Worm (Caenorhabditis elegans) whole organism, midembryonic: ENCODE measurements around the gene C45B11.6.

Experiments
- T22C8.4 ChIP-seq: fragments of 200-800 bp; sonication (Bioruptor generic); IDR thresholded peaks from 2 replicates; pipeline ENCODE4 v1.3.6; 2022; ENCODE audit warnings: missing genetic modification characterization, missing compliant biosample characterization
- cog-1 ChIP-seq: sonication (generic microtip); optimal IDR thresholded peaks from 2 replicates; lab custom pipeline; 2016; ENCODE audit warnings: missing genetic modification characterization, missing compliant biosample characterization
- flt-1 ChIP-seq: fragments of 200-800 bp; sonication (Bioruptor generic); IDR thresholded peaks from 2 replicates; pipeline ENCODE4 v1.3.6; 2022; ENCODE audit warnings: missing genetic modification characterization, missing compliant biosample characterization
- klf-2 ChIP-seq: fragments of 200-800 bp; sonication (Bioruptor generic); conservative IDR thresholded peaks from 2 replicates; pipeline ENCODE4 v1.3.6; 2022; ENCODE audit warnings: missing genetic modification reagents, missing genetic modification characterization, missing compliant biosample characterization
- med-1 ChIP-seq: sonication (generic microtip); optimal IDR thresholded peaks from 2 replicates; lab custom pipeline; 2017; ENCODE audit warnings: missing genetic modification characterization, mild to moderate bottlenecking, missing compliant biosample characterization, antibody characterized with exemption, missing genetic modification reagents; ENCODE audit not compliant: insufficient read depth
- ref-1 ChIP-seq: fragments of 200-800 bp; sonication (Bioruptor generic); conservative IDR thresholded peaks from 2 replicates; pipeline ENCODE4 v1.3.6; 2022; ENCODE audit warnings: missing genetic modification reagents, missing genetic modification characterization, missing compliant biosample characterization
- tab-1 ChIP-seq: fragments of 200-800 bp; sonication (Bioruptor generic); IDR thresholded peaks from 2 replicates; pipeline ENCODE4 v1.3.6; 2022; ENCODE audit warnings: missing genetic modification characterization, missing compliant biosample characterization
- ztf-23 ChIP-seq: fragments of 200-800 bp; sonication (Bioruptor generic); IDR thresholded peaks from 2 replicates; pipeline ENCODE4 v1.3.6; 2022; ENCODE audit warnings: missing genetic modification reagents, missing genetic modification characterization, missing compliant biosample characterization
- ztf-29 ChIP-seq: fragments of 200-800 bp; sonication (Bioruptor generic); IDR thresholded peaks from 2 replicates; pipeline ENCODE4 v1.3.6; 2022; ENCODE audit warnings: missing genetic modification reagents, missing genetic modification characterization, missing compliant biosample characterization

Gene C45B11.6

DNA sequence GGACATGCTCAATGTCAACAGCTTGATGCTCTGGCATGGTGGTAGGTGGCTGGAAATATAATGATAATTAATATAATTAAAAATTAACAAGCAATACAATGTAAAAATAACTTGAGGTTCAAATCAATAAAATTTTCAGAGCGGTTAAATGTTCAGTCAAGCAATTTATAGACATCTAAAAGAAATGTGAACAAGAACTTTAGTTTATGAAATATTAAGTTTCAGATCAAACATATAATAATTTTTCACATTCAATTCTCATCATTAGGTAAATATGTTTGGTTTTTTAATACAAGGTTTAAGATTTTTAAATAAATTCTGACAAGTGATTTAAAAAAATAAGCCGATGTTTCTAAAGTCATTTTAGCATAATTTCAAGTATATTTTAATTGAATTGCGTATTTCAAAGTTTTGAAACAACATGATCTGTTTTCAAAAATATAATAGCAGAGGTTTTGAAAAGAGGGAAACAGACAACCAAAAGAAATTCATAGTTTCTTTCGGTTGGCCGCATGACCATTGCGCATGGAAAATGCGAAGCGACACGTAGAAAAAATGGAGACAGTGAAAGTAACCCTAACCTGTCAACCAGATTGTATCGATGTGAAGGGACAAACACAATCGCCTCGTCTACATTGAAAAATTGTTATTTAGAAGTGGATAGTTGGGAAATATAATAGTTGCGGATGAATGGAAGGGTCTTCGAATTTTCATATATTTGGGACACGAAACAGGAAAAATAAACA, 16.5 kb downstream of the C45B11.6 start, which contains the start of gene T04C12.11:
T04C12.11 (minus strand) TSS at position 51 of the 746 bp plus-strand sequence.
- TF ChIP-seq cog-1 (tag; lab: Kevin White, UChicago) (no peak), med-1 (no peak), ztf-23 (GFP tag; lab: Robert Waterston, UW) (no peak), ref-1 (no peak), flt-1 (GFP tag; lab: Robert Waterston, UW) (no peak), T22C8.4 (GFP tag; lab: Robert Waterston, UW) (no peak), ztf-29 (no peak), tab-1 (GFP tag; lab: Robert Waterston, UW) (no peak), klf-2 (no peak)

DNA sequence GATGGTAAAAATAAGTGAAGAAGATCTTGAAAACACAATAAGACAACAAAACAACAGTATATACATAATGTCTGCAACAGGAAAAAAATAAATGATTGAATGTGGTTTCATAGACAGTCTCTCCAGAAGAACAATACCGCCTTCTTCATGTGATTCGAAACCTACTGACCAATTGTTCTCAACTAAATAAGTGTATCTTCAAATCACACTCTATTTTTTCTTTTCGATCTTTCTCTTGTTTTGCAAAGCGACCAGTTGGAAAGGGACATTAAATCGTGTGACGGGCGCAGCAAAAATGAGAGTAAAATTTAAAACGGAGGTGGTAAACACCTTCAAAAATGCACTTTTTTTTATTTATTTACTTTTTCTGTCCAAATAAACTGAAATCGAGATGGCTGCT, 18.0 kb downstream of the C45B11.6 start:
- no peak for TF ChIP-seq tab-1 (GFP tag; lab: Robert Waterston, UW)
- TF ChIP-seq cog-1 (tag; lab: Kevin White, UChicago): no peak
- no peak for TF ChIP-seq ztf-23 (GFP tag; lab: Robert Waterston, UW)
- TF ChIP-seq ref-1: no peak
- TF ChIP-seq ztf-29: no peak
- TF ChIP-seq T22C8.4 (GFP tag; lab: Robert Waterston, UW): no peak
- TF ChIP-seq med-1: no peak
- no peak for TF ChIP-seq klf-2
- TF ChIP-seq flt-1 (GFP tag; lab: Robert Waterston, UW): no peak

DNA sequence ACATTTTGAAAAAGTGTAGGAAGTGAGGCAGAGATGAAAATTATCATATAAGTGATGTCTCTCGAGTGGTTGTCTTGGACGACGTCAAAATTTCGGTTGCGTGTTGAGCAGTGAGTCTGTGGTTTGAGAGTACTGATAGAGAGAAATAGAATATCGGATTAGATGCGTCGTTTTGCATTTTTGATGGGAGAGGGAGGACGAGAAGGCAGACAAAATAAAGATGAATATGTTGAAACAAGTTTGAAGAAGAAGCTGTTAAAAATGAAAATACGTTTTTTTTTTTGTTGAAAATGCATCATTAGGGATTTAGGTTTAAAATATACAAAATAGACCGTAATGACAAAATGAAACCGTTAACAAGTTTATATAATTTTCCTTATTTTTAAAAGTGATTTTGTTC, 19.2 kb downstream of the C45B11.6 start, which contains the start of gene T04C12.9:
T04C12.9 (minus strand) TSS at position 101 of the 400 bp plus-strand sequence.
- TF ChIP-seq flt-1 (GFP tag; lab: Robert Waterston, UW) (no peak), med-1 (no peak), ztf-29 (no peak), ztf-23 (GFP tag; lab: Robert Waterston, UW) (no peak), T22C8.4 (GFP tag; lab: Robert Waterston, UW) (no peak), cog-1 (tag; lab: Kevin White, UChicago) (no peak), tab-1 (GFP tag; lab: Robert Waterston, UW) (no peak), ref-1 (no peak), klf-2 (no peak)

DNA sequence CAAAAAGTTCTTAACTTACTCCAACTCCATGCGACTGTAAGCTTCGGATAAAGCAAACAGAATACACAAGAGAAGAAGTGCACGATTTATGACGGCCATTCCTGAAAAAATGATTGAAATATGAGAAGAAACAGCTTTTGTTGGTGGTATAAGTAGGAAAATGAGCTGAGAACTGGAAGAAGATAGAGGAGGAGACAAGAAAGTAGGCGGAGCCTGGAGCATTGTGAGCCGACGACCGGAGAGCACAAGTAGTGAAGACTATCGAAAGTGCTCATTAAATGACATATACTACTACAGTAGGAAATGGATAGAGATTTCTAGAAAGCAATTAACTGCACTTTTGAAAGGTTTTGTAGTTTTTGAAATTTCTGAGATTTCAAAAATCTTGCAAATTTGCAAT, 21.6 kb downstream of the C45B11.6 start, which contains the start of gene nlp-80:
nlp-80 (minus strand) TSS at position 101 of the 400 bp plus-strand sequence.
- TF ChIP-seq ref-1 (no peak), T22C8.4 (GFP tag; lab: Robert Waterston, UW) (no peak), med-1 (no peak), tab-1 (GFP tag; lab: Robert Waterston, UW) (no peak), klf-2 (no peak), cog-1 (tag; lab: Kevin White, UChicago) (no peak), flt-1 (GFP tag; lab: Robert Waterston, UW) (no peak), ztf-23 (GFP tag; lab: Robert Waterston, UW) (no peak), ztf-29 (no peak)

DNA sequence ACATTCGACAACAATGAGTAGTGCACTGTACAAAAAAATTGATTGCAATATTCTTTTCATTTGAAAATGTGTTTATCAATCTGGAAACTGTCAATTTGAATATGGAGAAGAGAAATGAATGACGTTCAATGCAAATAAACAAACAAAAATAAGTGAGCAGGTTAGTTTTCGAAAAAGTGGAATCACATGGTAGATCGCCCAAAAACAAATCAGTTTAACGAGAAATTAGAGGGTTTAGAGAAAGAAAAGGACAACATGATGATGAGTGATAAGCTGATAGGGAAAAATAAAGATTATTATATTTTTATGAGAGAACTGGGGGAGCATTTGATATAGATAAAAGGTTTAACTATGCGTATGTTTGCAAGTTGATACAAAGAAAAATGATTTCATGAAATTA, 25.4 kb downstream of the C45B11.6 start, which contains the start of gene T04C12.8:
T04C12.8 (minus strand) TSS at position 82 of the 400 bp plus-strand sequence.
- TF ChIP-seq tab-1 (GFP tag; lab: Robert Waterston, UW) (no peak), ztf-29 (no peak), cog-1 (tag; lab: Kevin White, UChicago) (no peak), ref-1 (no peak), flt-1 (GFP tag; lab: Robert Waterston, UW) (no peak), ztf-23 (GFP tag; lab: Robert Waterston, UW) (no peak), klf-2 (no peak), T22C8.4 (GFP tag; lab: Robert Waterston, UW) (no peak), med-1 (no peak)

DNA sequence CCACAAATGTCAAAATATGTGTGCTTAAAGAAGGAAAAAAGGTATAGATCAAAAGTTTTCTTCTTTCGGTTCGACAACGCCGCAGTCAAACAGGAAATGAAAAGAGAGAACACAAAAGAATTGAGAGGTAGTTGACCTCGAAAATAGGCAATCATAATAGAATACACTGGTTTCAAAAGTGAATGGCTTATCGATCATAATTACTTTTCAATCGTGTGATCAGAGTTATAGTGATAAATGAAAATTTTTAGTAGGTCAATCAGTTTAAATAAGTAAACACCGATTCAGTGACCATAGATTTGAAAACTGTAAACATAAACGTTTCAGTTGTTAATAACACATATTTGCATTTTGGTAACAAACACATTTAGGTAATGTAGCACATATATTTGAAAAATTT, 26.5 kb downstream of the C45B11.6 start:
- TF ChIP-seq flt-1 (GFP tag; lab: Robert Waterston, UW) (no peak), med-1 (no peak), ztf-23 (GFP tag; lab: Robert Waterston, UW) (no peak), T22C8.4 (GFP tag; lab: Robert Waterston, UW) (no peak), cog-1 (tag; lab: Kevin White, UChicago) (no peak), ref-1 (no peak), klf-2 (no peak), tab-1 (GFP tag; lab: Robert Waterston, UW) (no peak), ztf-29 (no peak)

DNA sequence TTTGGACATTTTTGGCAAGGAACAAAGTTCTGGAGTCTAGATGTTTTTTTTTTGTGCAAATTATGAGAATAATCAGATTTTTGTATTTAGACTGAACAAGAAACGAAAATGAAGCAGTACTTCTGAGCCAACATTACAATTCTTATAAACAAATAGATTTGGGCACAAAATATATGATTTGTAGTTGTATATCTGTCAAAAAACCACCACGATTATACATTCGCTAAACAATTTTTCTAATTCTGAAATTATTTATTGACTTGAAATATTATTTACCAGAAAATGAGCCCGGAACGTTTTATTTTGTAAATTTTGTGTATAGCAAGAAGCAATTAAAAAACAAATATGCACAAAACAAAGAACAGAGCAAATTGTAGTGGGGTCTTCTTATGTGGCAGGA, 27.6 kb downstream of the C45B11.6 start:
- TF ChIP-seq T22C8.4 (GFP tag; lab: Robert Waterston, UW): no peak
- no peak for TF ChIP-seq ref-1
- TF ChIP-seq med-1: no peak

DNA sequence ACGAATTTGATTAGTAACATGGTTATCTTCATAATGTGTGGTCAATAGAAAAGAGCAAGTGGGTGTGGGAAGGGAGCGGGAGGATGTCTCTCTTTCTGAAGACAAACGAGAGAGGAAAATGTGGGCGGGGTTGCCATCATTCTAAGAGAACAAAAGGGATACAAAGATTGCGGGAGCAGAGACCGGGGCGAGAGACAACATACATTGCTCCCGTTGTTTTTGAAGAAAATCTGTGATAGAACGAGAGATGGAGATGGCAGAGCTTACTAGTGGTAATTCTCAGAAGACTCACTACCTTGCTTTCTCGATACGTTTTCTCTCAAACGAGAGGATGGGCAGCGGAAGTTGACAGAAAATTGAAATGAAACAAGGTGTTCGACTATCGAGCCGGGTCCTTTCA, 29.5 kb downstream of the C45B11.6 start:
- no peak for TF ChIP-seq klf-2
- no peak for TF ChIP-seq ztf-29
- TF ChIP-seq ztf-23 (GFP tag; lab: Robert Waterston, UW): no peak
- no peak for TF ChIP-seq ref-1
- no peak for TF ChIP-seq tab-1 (GFP tag; lab: Robert Waterston, UW)
- TF ChIP-seq cog-1 (tag; lab: Kevin White, UChicago): no peak
- no peak for TF ChIP-seq med-1
- TF ChIP-seq flt-1 (GFP tag; lab: Robert Waterston, UW): no peak
- TF ChIP-seq T22C8.4 (GFP tag; lab: Robert Waterston, UW): no peak

DNA sequence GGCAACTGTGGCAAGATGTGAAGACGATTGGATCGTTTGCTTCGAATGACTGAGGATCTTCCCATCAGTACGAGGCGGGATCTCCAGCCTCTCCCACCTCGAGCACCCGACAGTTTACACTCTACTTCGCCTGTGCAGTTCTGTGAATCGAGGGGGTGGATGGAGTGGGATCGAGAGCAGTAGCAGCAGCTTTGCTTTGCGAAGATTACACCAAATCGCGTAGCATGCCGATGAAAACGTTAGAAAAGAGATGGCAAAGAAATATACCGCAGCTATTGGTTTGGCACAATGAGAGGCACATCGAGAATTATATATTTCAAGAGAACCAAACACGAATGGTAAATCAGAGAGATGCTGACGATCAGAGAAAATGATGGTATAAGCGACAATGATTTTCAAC, 30.6 kb downstream of the C45B11.6 start, which contains the start of gene act-3:
act-3 (minus strand) TSS at position 51 of the 400 bp plus-strand sequence.
- TF ChIP-seq cog-1 (tag; lab: Kevin White, UChicago): peak; percentile 35
- TF ChIP-seq ref-1: no peak

DNA sequence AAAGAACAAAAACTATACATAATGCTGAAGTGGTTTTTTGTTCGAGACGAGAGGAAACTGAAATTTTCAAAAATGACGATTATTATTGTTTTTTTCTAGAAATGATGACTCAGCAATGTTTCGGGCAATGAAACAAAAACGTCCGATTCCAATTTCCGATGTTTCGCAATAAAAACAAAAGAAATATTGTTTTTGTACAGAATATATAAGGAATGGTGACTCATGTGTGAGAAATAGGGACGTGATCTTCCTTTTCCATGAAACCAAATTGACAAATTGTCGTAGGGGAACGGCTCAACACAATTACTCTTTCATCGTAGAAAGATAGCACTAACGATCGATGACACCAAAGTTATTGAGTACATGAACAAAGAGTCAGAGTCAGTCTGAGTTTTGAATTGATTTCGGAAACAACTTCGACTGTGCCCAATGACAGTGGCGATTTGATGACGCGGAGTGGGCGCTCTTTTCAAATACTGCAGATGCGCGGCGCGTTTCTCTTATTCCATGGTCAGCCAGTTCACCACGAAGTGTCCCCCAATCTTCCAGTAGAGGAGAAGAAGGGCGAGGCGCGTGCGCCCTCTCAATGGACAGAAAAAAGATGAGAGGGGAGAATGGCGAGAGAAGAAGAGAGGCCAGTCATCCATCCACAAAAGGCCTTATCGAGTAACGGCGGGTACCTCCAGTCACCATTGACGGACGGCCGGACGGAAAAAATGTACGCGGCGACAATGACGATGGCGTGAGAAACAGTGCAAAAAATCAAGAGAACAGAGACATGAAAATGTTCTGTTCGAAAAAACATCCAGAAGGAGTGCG, 31.6 kb downstream of the C45B11.6 start:
- TF ChIP-seq flt-1 (GFP tag; lab: Robert Waterston, UW) (peak; percentile 48; the same call in 1 of the 2 replicates), tab-1 (GFP tag; lab: Robert Waterston, UW) (no peak)
